Worm (Caenorhabditis elegans): Measurements from ENCODE around the gene cyp-37A1.

DNA sequence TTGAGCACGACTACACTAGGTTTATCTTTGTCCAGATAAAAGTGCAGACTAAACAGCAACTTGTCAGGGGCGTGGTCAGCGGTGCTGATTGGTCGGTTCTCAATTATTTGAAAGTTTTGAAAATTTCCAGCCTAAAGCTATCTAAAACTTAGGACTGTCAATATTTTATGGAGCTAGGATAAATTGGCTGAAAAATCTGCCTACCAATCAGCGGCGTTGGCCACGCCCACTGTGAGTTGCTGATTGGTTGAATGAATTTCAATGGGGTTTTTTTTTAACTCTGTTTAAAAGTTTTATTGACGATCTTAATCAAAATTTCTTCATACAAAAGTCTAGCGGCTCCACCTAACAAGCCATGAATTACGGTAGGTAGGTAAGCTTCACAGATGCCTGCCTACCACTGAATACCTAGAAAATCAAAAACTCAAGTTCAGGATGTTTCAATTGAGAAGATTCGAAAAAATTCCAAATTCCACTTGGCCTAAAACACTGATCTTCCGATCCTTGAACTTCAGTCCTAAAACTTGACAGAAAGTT lies 29.2 kb upstream of the cyp-37A1 start:
- no peak for TF ChIP-seq ama-1 (optimal IDR thresholded peaks at IDR 0.05)
- no peak for TF ChIP-seq pha-4 (tag; optimal IDR thresholded peaks at IDR 0.05)
- no peak for TF ChIP-seq fkh-10 (GFP tag; optimal IDR thresholded peaks at IDR 0.05)
- no peak for TF ChIP-seq ceh-9 (tag; optimal IDR thresholded peaks at IDR 0.05)
- TF ChIP-seq nhr-11 (tag; optimal IDR thresholded peaks at IDR 0.05), result no peak
- TF ChIP-seq ahr-1 (tag; optimal IDR thresholded peaks at IDR 0.05), result no peak
- no peak for TF ChIP-seq elt-2 (tag; optimal IDR thresholded peaks at IDR 0.05)
- TF ChIP-seq pax-1 (tag; optimal IDR thresholded peaks at IDR 0.05), result no peak
- no peak for TF ChIP-seq sox-2 (GFP tag; IDR thresholded peaks at IDR 0.05)
- TF ChIP-seq C38D4.7 (GFP tag; optimal IDR thresholded peaks at IDR 0.05), result no peak
- no peak for TF ChIP-seq dmd-4 (tag; optimal IDR thresholded peaks at IDR 0.05; ENCODE audit: borderline replicate concordance)
- no peak for TF ChIP-seq pqm-1 (tag; optimal IDR thresholded peaks at IDR 0.05)
- TF ChIP-seq K09A11.1 (tag; optimal IDR thresholded peaks at IDR 0.05; ENCODE audit: insufficient read depth), result no peak
- no peak for TF ChIP-seq dve-1 (tag; optimal IDR thresholded peaks at IDR 0.05)

All from whole organism, late embryonic.